Fruit fly (Drosophila melanogaster): Measurements from ENCODE around the gene CG2962.

The CG2962 gene

DNA sequence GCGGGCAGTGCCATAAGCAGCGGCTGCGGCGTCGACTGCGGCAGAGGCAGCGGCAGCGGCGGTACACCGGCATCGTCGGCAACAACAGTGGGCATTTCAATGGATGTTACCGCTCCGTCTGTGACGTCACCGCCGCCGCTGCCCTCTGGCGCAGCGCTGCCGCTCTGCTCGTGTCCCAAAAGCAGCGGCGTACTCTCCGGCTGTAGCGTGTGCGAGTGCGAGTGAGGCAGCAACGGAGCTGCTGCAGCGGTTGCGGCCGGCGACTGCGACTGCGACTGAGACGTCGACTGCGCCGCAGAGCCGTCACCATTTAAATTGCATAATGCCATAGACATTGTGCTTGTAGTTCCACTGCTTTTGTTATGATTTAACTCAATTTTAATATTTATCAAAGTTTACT is 27.1 kb upstream of the CG2962 start:
- TF ChIP-seq CG10348 (GFP tag; IDR thresholded peaks at IDR 0.05) (no peak), EcR (GFP tag; optimal IDR thresholded peaks at IDR 0.05) (no peak), Pif1B (GFP tag; optimal IDR thresholded peaks at IDR 0.05) (no peak), Snoo (tag; optimal IDR thresholded peaks at IDR 0.05) (no peak), CG9948 (tag; optimal IDR thresholded peaks at IDR 0.05) (no peak), CG8159 (tag; optimal IDR thresholded peaks at IDR 0.05) (no peak), gl (tag; optimal IDR thresholded peaks at IDR 0.05) (no peak), CG34367 (tag; optimal IDR thresholded peaks at IDR 0.05) (no peak), CG32121 (GFP tag; IDR thresholded peaks at IDR 0.05) (no peak), D1 (tag; optimal IDR thresholded peaks at IDR 0.05) (no peak), CG14655 (GFP tag; optimal IDR thresholded peaks at IDR 0.05) (no peak), Ets98B (GFP tag; IDR thresholded peaks at IDR 0.05) (no peak), CG12605 (GFP tag; IDR thresholded peaks at IDR 0.05) (no peak), CG4496 (GFP tag; IDR thresholded peaks at IDR 0.05) (no peak), fd96Ca (GFP tag; IDR thresholded peaks at IDR 0.05) (no peak), rn (GFP tag; IDR thresholded peaks at IDR 0.05) (no peak), Pif1A (GFP tag; optimal IDR thresholded peaks at IDR 0.05) (no peak), CG8301 (tag; optimal IDR thresholded peaks at IDR 0.05) (no peak)

DNA sequence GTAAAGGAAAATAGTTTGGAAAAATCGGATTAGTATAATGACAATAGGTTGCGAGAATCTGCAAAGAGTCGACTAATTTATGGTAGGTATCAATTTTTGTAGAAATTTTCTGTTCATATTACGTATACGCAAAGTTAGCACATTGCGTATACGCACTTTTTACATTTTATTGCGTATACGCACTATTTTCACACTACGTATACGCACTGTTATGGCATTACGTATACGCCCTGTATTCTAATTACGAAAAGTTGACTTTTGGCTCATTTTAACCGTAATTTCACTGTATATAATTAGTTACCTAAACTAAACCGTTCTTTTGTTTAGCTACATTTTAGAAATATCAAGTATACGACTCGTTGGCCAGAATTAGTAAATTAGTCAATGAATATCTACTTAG is 26.4 kb upstream of the CG2962 start:
- TF ChIP-seq CG10348 (GFP tag; IDR thresholded peaks at IDR 0.05) (no peak), CG14655 (GFP tag; optimal IDR thresholded peaks at IDR 0.05) (no peak), D1 (tag; optimal IDR thresholded peaks at IDR 0.05) (no peak), CG34367 (tag; optimal IDR thresholded peaks at IDR 0.05) (no peak), CG8159 (tag; optimal IDR thresholded peaks at IDR 0.05) (no peak), CG17806 (tag; optimal IDR thresholded peaks at IDR 0.05) (no peak), CG15710 (tag; optimal IDR thresholded peaks at IDR 0.05) (no peak), rn (GFP tag; IDR thresholded peaks at IDR 0.05) (no peak), CG12605 (GFP tag; IDR thresholded peaks at IDR 0.05) (no peak)

DNA sequence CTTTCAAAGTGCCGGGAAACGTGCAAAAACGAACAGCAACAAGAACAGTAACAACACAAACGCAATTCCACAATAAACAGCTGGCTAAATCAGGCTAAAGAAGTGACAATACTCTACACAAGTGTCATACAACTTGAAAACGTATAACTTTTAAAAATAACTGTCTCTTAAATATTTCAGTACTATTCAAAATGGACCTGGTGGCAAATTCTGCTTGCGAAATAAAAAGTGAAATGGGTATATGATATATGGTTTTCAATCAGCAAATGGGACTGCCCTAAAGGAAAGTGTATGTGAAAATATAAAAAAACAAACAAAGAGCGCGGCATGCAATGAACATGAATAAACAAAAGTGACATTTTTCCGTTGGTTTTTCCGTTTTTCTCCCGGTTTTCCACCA is 25.5 kb upstream of the CG2962 start:
- TF ChIP-seq CG13204 (GFP tag; optimal IDR thresholded peaks at IDR 0.05), result no peak
- TF ChIP-seq fd96Ca (GFP tag; IDR thresholded peaks at IDR 0.05), result no peak
- TF ChIP-seq Ets98B (GFP tag; IDR thresholded peaks at IDR 0.05), result no peak
- TF ChIP-seq CG15710 (tag; optimal IDR thresholded peaks at IDR 0.05), result no peak
- no peak for TF ChIP-seq Snoo (tag; optimal IDR thresholded peaks at IDR 0.05)
- TF ChIP-seq CG34367 (tag; optimal IDR thresholded peaks at IDR 0.05), result no peak
- no peak for TF ChIP-seq CG9948 (tag; optimal IDR thresholded peaks at IDR 0.05)
- no peak for TF ChIP-seq gl (tag; optimal IDR thresholded peaks at IDR 0.05)
- no peak for TF ChIP-seq rn (GFP tag; IDR thresholded peaks at IDR 0.05)
- TF ChIP-seq D1 (tag; optimal IDR thresholded peaks at IDR 0.05), result no peak

DNA sequence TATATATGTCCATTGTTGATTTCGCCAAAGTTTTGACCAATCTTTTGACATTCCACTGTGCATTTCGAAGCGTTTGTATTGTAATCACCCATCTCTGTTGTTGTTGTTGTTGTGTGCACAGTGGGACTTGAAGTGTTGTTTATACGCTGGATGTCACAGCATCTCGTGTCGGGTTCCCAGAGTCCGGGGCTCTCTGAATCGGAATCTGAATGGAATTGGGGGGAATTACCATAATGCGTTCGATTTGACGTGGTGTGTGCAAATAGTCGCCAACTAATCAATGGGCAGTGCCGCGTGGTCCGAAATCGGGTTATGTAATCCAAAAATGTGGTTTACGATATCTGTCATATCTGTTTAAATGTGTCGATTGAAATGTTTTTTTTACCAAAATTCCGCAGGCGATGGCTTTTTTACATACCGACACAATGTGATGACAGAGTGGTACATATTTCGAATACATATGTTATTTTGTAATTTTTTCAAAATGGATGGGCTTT is 17.6 kb upstream of the CG2962 start:
- no peak for TF ChIP-seq Pif1B (GFP tag; optimal IDR thresholded peaks at IDR 0.05)

DNA sequence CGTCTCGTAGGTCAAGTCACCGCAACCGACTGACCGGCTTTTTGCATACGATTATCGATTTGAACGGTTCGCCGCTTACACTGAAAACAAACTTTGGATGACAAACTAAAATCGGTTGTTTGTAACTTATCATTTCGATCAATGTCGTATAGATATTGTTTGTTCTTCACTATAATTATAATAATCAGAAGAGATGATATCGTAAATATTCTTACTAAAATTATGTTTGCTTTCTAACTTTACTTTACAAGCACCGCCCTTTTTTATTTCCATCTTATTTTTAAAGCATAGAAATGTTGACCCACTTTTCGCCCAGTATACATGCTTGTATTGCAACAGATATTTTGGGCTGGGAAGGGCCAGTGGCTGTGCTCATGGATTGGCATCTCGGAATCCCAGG is 16.6 kb upstream of the CG2962 start, which contains the start of gene CG2961:
CG2961 (minus strand) TSS at position 16 of the 400 bp plus-strand sequence.
- TF ChIP-seq rn (GFP tag; IDR thresholded peaks at IDR 0.05) (no peak), EcR (GFP tag; optimal IDR thresholded peaks at IDR 0.05) (no peak), CG32121 (GFP tag; IDR thresholded peaks at IDR 0.05) (no peak), CG8159 (tag; optimal IDR thresholded peaks at IDR 0.05) (peak; percentile 26), CG17806 (tag; optimal IDR thresholded peaks at IDR 0.05) (peak; percentile 11), CG9948 (tag; optimal IDR thresholded peaks at IDR 0.05) (no peak), fd96Ca (GFP tag; IDR thresholded peaks at IDR 0.05) (no peak), Pif1B (GFP tag; optimal IDR thresholded peaks at IDR 0.05) (no peak), CG13204 (GFP tag; optimal IDR thresholded peaks at IDR 0.05) (no peak), CG8301 (tag; optimal IDR thresholded peaks at IDR 0.05) (peak; percentile 10), CG15710 (tag; optimal IDR thresholded peaks at IDR 0.05) (peak; percentile 20), CG10348 (GFP tag; IDR thresholded peaks at IDR 0.05) (no peak), CG34367 (tag; optimal IDR thresholded peaks at IDR 0.05) (no peak), Ets98B (GFP tag; IDR thresholded peaks at IDR 0.05) (no peak), D1 (tag; optimal IDR thresholded peaks at IDR 0.05) (no peak), CG14655 (GFP tag; optimal IDR thresholded peaks at IDR 0.05) (no peak)

DNA sequence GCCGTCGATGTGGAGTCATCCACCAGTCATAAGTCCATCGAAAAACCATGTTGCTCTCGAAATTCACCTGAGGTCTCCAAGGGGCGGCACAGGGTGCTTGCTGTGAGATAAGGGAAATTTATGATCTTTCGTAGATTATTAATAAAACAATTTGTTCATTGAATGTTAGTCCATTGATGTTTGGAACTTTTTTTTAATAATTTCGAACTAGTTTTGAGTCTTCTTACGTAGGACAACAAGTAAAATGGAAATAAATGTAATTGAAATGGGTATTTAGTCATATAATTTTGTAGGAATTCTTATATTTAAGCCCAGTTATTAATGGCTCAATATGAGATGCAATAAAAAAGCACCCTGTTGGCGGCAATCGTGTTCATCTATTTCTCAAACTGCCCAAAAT is 16.1 kb upstream of the CG2962 start:
- TF ChIP-seq CG32121 (GFP tag; IDR thresholded peaks at IDR 0.05) (peak; percentile 29; the same call in 1 of the 2 replicates), CG13204 (GFP tag; optimal IDR thresholded peaks at IDR 0.05) (no peak)

DNA sequence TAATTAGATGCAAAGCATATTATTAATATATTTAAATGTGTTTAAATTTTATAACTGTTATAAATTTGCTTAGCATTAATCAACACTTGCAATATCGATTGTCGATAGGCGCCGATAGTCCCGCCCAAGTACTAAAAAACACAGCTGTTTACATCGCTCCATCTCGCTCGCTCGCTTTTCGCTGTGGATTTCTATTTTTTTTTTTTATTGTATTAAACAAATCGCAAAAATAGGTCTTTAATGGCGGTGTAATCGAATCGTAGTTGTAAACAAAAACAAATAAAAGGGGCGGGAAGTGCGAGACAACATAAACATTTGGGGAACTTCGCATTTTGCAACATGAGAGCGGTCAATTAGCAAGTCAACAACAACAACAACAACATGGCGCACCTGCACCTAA is 3.5 kb upstream of the CG2962 start, which contains the start of gene CG34408:
CG34408 (plus strand) TSS at position 156 of the 400 bp plus-strand sequence.
- TF ChIP-seq CG4496 (GFP tag; IDR thresholded peaks at IDR 0.05) (0 out of 3 replicates have a peak, but pooled peaks have one; percentile 14), D1 (tag; optimal IDR thresholded peaks at IDR 0.05) (no peak)

DNA sequence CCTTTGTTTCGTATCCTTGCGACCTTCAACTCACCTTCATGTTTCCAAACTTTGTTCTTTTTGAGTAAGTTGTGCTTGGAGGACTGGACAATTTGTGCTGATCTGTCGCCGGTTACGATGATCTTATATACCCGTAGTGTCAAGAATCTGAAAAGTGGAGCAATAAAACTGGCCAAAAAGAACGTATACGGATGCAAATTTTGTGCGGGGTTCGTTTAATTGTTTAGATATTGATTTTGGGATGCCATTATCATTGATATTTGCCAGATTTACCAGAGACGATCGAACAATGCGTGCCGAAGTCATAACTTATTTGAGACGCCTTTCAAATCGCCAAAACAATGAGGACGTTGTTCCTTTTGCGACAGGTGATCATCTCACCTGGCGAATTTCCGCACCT is 2.6 kb upstream of the CG2962 start, which contains the start of gene CG15308:
CG15308 (minus strand) TSS at position 101 of the 400 bp plus-strand sequence.
- TF ChIP-seq Snoo (tag; optimal IDR thresholded peaks at IDR 0.05) (no peak), Pif1A (GFP tag; optimal IDR thresholded peaks at IDR 0.05) (no peak), CG12605 (GFP tag; IDR thresholded peaks at IDR 0.05) (no peak), CG13204 (GFP tag; optimal IDR thresholded peaks at IDR 0.05) (no peak), CG32121 (GFP tag; IDR thresholded peaks at IDR 0.05) (no peak), EcR (GFP tag; optimal IDR thresholded peaks at IDR 0.05) (no peak), CG8301 (tag; optimal IDR thresholded peaks at IDR 0.05) (no peak), CG10348 (GFP tag; IDR thresholded peaks at IDR 0.05) (no peak), CG9948 (tag; optimal IDR thresholded peaks at IDR 0.05) (no peak), D1 (tag; optimal IDR thresholded peaks at IDR 0.05) (no peak), Pif1B (GFP tag; optimal IDR thresholded peaks at IDR 0.05) (no peak), Ets98B (GFP tag; IDR thresholded peaks at IDR 0.05) (no peak), CG4496 (GFP tag; IDR thresholded peaks at IDR 0.05) (no peak), CG8159 (tag; optimal IDR thresholded peaks at IDR 0.05) (no peak), CG14655 (GFP tag; optimal IDR thresholded peaks at IDR 0.05) (no peak), CG17806 (tag; optimal IDR thresholded peaks at IDR 0.05) (no peak), CG15710 (tag; optimal IDR thresholded peaks at IDR 0.05) (no peak)

All from whole organism, pupa.